Worm (Caenorhabditis elegans): ENCODE measurements around the gene fbxc-27.

DNA sequence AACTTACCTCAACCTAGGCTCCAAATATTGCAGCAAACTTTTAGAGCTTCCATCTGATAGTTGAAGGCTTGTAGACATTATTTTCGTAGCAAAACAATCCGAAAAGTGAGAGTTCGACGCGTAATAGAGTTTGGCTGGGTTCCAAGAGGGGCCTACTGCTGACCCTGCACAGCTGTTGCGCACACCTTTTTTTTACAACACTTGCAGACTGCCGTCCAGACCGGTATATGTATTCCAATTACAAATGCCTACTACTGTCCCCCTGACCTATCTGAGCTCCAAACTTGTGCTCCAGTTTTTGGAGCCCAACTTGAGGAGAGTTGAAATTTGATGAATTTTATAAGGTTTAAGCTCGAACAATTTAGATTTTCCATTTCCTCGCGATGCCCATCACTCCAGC lies at the start of gene fbxc-27, which contains the start of gene fbxc-24:
- TF ChIP-seq snpc-4 (GFP tag; optimal IDR thresholded peaks at IDR 0.05) (no peak), snpc-4 (tag; optimal IDR thresholded peaks at IDR 0.05) (no peak), unc-130 (GFP tag; optimal IDR thresholded peaks at IDR 0.05) (no peak), let-607 (tag; optimal IDR thresholded peaks at IDR 0.05) (no peak), Y53G8AR.9 (GFP tag; conservative IDR thresholded peaks at IDR 0.05) (no peak), Y95B8A.8 (GFP tag; IDR thresholded peaks at IDR 0.05) (no peak), F10E7.11 (tag; optimal IDR thresholded peaks at IDR 0.05) (no peak), pha-4 (tag; optimal IDR thresholded peaks at IDR 0.05) (no peak), nhr-120 (GFP tag; IDR thresholded peaks at IDR 0.05) (no peak), lsl-1 (GFP tag; optimal IDR thresholded peaks at IDR 0.05) (no peak), ama-1 (optimal IDR thresholded peaks at IDR 0.05) (no peak), ama-1 (GFP tag; optimal IDR thresholded peaks at IDR 0.05) (no peak)

Data from whole organism, young adult.